Fruit fly (Drosophila melanogaster): ENCODE measurements around the gene sdk.

Gene sdk

DNA sequence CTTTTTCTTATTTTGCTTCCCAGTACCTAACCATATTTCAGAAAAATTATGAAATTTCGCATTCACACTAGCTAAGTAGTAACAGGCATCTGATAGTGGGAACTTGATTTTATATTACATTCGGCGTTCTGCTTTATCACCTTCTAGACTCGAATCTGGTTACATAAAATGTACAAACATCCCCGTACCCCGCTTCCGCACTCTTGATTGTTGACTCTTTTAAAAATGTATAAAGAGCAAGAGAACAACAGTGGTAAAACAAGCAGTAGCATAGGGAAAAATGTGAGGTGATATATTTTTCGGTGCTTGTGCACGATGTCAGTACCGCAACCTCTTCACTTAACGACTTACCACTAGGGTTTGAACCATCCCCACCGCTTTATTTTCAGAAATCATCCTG, 7.7 kb downstream of the sdk start:
- TF ChIP-seq Crg-1 (GFP tag; optimal IDR thresholded peaks at IDR 0.05) (no peak), tj (GFP tag; optimal IDR thresholded peaks at IDR 0.05) (no peak), ovo (GFP tag; optimal IDR thresholded peaks at IDR 0.05) (no peak)

DNA sequence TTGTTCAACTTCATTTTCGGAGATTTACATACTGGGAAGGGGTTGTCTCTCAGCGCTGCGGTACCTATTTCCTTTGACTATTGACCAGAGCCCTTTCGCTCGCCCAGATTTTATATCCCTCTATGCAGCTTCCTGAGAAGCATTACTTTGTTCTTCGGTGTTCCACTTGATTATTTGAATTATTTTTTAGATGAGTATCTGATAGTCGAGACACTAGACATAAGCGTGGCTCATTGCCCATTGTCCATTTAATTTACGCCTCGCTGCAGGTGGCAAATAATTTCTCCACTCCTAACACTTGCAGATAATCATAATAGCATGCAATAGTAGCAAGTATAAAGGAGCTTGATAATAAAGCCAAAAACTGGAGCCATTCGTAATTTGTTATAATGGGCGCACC, 8.1 kb downstream of the sdk start:
- no peak for TF ChIP-seq CG33017 (tag; optimal IDR thresholded peaks at IDR 0.05)
- no peak for TF ChIP-seq CG7045 (GFP tag; optimal IDR thresholded peaks at IDR 0.05)
- no peak for TF ChIP-seq tj (GFP tag; optimal IDR thresholded peaks at IDR 0.05)
- no peak for TF ChIP-seq Crg-1 (GFP tag; optimal IDR thresholded peaks at IDR 0.05)
- no peak for TF ChIP-seq CG11617 (GFP tag; optimal IDR thresholded peaks at IDR 0.05)
- no peak for TF ChIP-seq CG1620 (GFP tag; optimal IDR thresholded peaks at IDR 0.05)
- no peak for TF ChIP-seq ovo (GFP tag; optimal IDR thresholded peaks at IDR 0.05)
- TF ChIP-seq CG5204 (GFP tag; optimal IDR thresholded peaks at IDR 0.05), result no peak
- TF ChIP-seq pad (GFP tag; optimal IDR thresholded peaks at IDR 0.05), result no peak
- no peak for TF ChIP-seq CG14711 (tag; optimal IDR thresholded peaks at IDR 0.05)
- no peak for TF ChIP-seq CG7101 (tag; optimal IDR thresholded peaks at IDR 0.05)
- no peak for TF ChIP-seq Clk (GFP tag; optimal IDR thresholded peaks at IDR 0.05)
- TF ChIP-seq cic (GFP tag; optimal IDR thresholded peaks at IDR 0.05), result no peak
- no peak for TF ChIP-seq CG12768 (GFP tag; optimal IDR thresholded peaks at IDR 0.05)
- no peak for TF ChIP-seq toe (GFP tag; optimal IDR thresholded peaks at IDR 0.05)
- TF ChIP-seq cnc (optimal IDR thresholded peaks at IDR 0.05), result no peak
- TF ChIP-seq Hr96 (GFP tag; optimal IDR thresholded peaks at IDR 0.05), result no peak

DNA sequence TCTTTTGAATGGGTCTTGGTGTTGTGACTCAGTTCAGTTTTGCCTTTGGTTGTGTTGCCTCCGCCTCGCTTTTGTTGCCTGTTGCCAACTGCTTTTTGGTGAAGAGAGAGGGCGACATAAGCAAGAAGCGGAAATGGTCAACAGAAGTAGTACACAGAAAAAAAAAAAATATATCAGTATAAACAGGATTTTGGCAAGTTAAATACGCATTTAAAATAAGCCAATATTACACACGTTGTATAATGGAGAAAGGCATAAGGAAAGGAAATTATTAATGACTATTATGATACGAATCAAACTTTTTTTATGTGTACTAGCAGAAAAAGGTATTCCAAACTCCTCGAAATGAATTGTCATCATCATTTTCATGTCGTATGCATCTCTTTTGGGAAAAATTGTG, 9.4 kb downstream of the sdk start:
- TF ChIP-seq CG1620 (GFP tag; optimal IDR thresholded peaks at IDR 0.05), result no peak
- no peak for TF ChIP-seq CG12768 (GFP tag; optimal IDR thresholded peaks at IDR 0.05)
- no peak for TF ChIP-seq kay (GFP tag; ENCODE audit: borderline replicate concordance)
- no peak for TF ChIP-seq tj (GFP tag; optimal IDR thresholded peaks at IDR 0.05)
- no peak for TF ChIP-seq CG11617 (GFP tag; optimal IDR thresholded peaks at IDR 0.05)
- no peak for TF ChIP-seq CG7101 (tag; optimal IDR thresholded peaks at IDR 0.05)
- TF ChIP-seq CG14711 (tag; optimal IDR thresholded peaks at IDR 0.05), result no peak
- TF ChIP-seq ovo (GFP tag; optimal IDR thresholded peaks at IDR 0.05), result no peak
- TF ChIP-seq Clk (GFP tag; optimal IDR thresholded peaks at IDR 0.05), result no peak
- TF ChIP-seq Hr96 (GFP tag; optimal IDR thresholded peaks at IDR 0.05), result no peak
- no peak for TF ChIP-seq CG7045 (GFP tag; optimal IDR thresholded peaks at IDR 0.05)

DNA sequence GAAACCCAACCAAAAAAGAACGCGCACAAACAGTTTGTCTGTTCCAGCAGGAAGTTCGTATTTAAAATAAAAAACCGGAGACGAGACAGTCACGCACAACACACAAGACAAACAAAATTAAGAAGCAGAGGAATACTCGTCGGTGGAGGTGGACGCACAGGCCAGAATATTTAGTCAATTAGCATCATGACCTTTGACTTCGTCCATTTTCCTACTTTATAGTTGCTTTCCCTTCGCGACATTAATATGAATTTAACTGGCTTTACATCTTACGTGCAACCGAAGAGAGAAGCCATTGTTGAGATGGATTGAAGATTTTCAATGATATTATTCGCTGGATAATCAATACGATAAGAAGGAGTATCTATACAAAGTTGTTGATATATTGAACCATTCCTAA, 15.8 kb downstream of the sdk start:
- TF ChIP-seq kay (GFP tag; ENCODE audit: borderline replicate concordance) (no peak), CG33017 (tag; optimal IDR thresholded peaks at IDR 0.05) (no peak)

DNA sequence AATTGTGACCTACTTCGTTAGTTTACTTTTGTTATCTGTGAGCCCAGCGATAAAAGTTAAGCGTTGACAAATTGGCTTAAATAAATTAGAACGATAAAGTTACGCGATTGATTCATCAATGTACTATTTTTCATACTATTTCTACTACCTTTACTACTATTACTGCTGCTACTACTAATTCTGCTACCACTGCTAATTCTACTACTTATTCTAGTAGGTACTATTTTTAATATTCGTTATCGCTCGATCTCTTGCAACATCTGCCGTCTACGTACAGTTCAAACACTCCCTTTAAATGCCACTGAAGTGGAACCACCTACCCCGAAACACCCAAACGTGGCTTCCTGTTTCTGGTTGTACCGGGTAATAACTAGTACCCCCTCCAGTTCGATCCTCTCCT, 22.9 kb downstream of the sdk start:
- no peak for TF ChIP-seq CG11617 (GFP tag; optimal IDR thresholded peaks at IDR 0.05)
- TF ChIP-seq cic (GFP tag; optimal IDR thresholded peaks at IDR 0.05), result no peak
- no peak for TF ChIP-seq CG14711 (tag; optimal IDR thresholded peaks at IDR 0.05)
- no peak for TF ChIP-seq CG12768 (GFP tag; optimal IDR thresholded peaks at IDR 0.05)
- no peak for TF ChIP-seq CG5204 (GFP tag; optimal IDR thresholded peaks at IDR 0.05)
- TF ChIP-seq Hr96 (GFP tag; optimal IDR thresholded peaks at IDR 0.05), result no peak
- no peak for TF ChIP-seq kay (GFP tag; ENCODE audit: borderline replicate concordance)

DNA sequence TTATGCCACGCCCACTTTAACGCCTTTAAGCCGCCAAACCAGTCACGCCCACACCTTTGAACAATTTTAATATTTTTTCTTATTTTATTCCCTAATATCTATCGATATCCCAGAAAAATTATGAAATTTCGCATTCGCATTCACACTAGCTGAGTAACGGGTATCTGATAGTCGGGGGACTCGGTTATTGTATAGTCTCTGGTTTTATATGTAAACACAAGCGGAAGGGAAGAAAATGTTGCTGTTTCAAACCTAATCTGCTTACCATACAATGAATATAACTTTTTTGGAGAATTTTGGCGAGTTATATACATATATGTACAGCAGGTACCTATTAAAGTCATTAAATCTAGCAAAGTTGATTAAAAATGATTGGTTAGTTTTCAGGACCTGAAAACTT, 24.3 kb downstream of the sdk start:
- TF ChIP-seq Hr96 (GFP tag; optimal IDR thresholded peaks at IDR 0.05) (no peak), tj (GFP tag; optimal IDR thresholded peaks at IDR 0.05) (no peak), CG7045 (GFP tag; optimal IDR thresholded peaks at IDR 0.05) (no peak), ovo (GFP tag; optimal IDR thresholded peaks at IDR 0.05) (no peak), Clk (GFP tag; optimal IDR thresholded peaks at IDR 0.05) (no peak), cic (GFP tag; optimal IDR thresholded peaks at IDR 0.05) (no peak), CG14711 (tag; optimal IDR thresholded peaks at IDR 0.05) (no peak), CG11617 (GFP tag; optimal IDR thresholded peaks at IDR 0.05) (no peak), Crg-1 (GFP tag; optimal IDR thresholded peaks at IDR 0.05) (no peak)

DNA sequence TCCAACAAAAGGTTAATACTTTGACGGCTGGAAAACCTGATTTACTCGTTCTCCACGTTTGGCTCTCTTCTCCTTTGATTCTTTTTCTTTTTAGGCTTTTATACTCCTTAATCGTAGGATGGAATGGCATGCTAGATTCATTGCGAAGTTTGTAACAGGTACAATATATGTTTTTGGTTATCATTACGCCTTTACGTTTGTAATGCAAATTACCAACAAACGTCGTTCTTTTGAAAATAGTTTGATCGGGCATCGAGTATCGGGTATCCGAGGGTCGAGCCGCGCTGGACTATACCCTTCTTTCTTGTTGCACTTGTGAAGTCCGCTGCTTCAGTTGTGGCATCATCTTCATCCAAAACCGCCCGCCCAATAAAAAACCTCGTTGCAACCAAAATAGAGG, 25.2 kb downstream of the sdk start:
- TF ChIP-seq tj (GFP tag; optimal IDR thresholded peaks at IDR 0.05) (no peak), cnc (optimal IDR thresholded peaks at IDR 0.05) (no peak), pad (GFP tag; optimal IDR thresholded peaks at IDR 0.05) (no peak)

DNA sequence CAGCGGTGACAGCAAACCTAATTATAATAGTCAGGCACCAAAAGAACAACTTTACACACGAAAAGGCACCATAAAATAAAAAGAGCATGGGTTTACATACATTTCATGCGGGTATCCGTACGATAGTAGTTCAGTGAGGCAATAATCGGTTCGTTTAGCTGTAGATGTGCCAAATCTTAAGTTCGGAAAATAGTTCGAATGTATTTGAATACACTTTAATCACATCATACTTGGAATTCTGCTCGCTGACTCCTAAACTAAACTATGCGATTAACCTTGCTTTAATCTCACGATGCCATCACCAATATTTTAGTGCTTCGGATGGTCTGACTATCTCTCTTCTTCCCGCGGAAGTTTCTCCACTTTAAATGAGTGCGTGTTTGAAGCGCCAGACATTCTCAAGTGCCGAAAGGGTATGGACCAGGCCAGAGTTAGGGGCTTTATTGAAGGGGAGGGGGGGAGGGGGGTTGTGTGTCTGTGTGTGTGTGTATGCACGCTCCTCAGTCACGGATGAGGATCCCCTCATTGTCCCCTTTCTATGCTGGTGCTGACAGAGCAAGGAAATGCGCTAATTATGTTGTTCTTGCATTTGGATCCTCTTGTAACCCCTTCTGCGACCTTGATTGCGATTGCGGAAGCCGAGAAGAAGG, 26.7 kb downstream of the sdk start:
- TF ChIP-seq kay (GFP tag; ENCODE audit: borderline replicate concordance) (no peak), CG12768 (GFP tag; optimal IDR thresholded peaks at IDR 0.05) (no peak), bab1 (GFP tag; optimal IDR thresholded peaks at IDR 0.05) (no peak), Clk (GFP tag; optimal IDR thresholded peaks at IDR 0.05) (no peak), tj (GFP tag; optimal IDR thresholded peaks at IDR 0.05) (no peak), toe (GFP tag; optimal IDR thresholded peaks at IDR 0.05) (no peak)

All from whole organism, adult.